Fruit fly (Drosophila melanogaster) whole organism, embryonic: Measurements from ENCODE around the gene jdp.

ENCODE experiments used
- ATbp ChIP-seq: fragments of 200-800 bp; sonication (Bioruptor generic); optimal IDR thresholded peaks from 2 replicates; lab custom pipeline; 2017; ENCODE audit warnings: missing biosample characterization, mild to moderate bottlenecking, missing genetic modification characterization, missing genetic modification reagents
- Blimp-1 ChIP-seq: fragments of 200-800 bp; sonication (Bioruptor generic); optimal IDR thresholded peaks from 3 replicates; lab custom pipeline; 2018; ENCODE audit warnings: missing biosample characterization, missing genetic modification characterization, mild to moderate bottlenecking, moderate library complexity, missing genetic modification reagents
- CG10274 ChIP-seq: fragments of 200-800 bp; sonication (Bioruptor generic); optimal IDR thresholded peaks from 3 replicates; lab custom pipeline; 2017; ENCODE audit warnings: missing biosample characterization, mild to moderate bottlenecking, missing genetic modification characterization
- CG10321 ChIP-seq: fragments of 200-800 bp; sonication (Bioruptor generic); IDR thresholded peaks from 2 replicates; pipeline ENCODE4 v1.3.6; 2022; ENCODE audit warnings: missing biosample characterization, missing genetic modification characterization
- CG10565 ChIP-seq: fragments of 200-800 bp; sonication (Bioruptor generic); optimal IDR thresholded peaks from 3 replicates; lab custom pipeline; 2016; ENCODE audit warnings: missing biosample characterization, mild to moderate bottlenecking, missing genetic modification characterization
- CG12299 ChIP-seq: fragments of 200-800 bp; sonication (Bioruptor generic); optimal IDR thresholded peaks from 2 replicates; lab custom pipeline; 2018; ENCODE audit warnings: missing biosample characterization, mild to moderate bottlenecking, missing genetic modification characterization
- CG1233 ChIP-seq: fragments of 200-800 bp; sonication (Bioruptor generic); optimal IDR thresholded peaks from 4 replicates; lab custom pipeline; 2018; ENCODE audit warnings: missing biosample characterization, mild to moderate bottlenecking, missing genetic modification characterization
- CG12769 ChIP-seq: fragments of 200-800 bp; sonication (Bioruptor generic); optimal IDR thresholded peaks from 2 replicates; lab custom pipeline; 2019; ENCODE audit warnings: missing biosample characterization, mild to moderate bottlenecking, missing genetic modification characterization, moderate library complexity
- CG15073 ChIP-seq: fragments of 200-800 bp; sonication (Bioruptor generic); optimal IDR thresholded peaks from 2 replicates; lab custom pipeline; 2016; ENCODE audit warnings: missing biosample characterization, missing genetic modification characterization
- CG16863 ChIP-seq: fragments of 200-800 bp; sonication (Bioruptor generic); optimal IDR thresholded peaks from 3 replicates; lab custom pipeline; 2016; ENCODE audit warnings: missing biosample characterization, missing genetic modification characterization
- CG17912 ChIP-seq: fragments of 200-800 bp; sonication (Bioruptor generic); optimal IDR thresholded peaks from 2 replicates; lab custom pipeline; 2018; ENCODE audit warnings: missing biosample characterization, mild to moderate bottlenecking, missing genetic modification characterization
- CG2116 ChIP-seq: fragments of 200-800 bp; sonication (Bioruptor generic); optimal IDR thresholded peaks from 3 replicates; lab custom pipeline; 2018; ENCODE audit warnings: missing biosample characterization, mild to moderate bottlenecking, missing genetic modification characterization
- CG2120 ChIP-seq: fragments of 200-800 bp; sonication (Bioruptor generic); optimal IDR thresholded peaks from 3 replicates; lab custom pipeline; 2016; ENCODE audit warnings: missing biosample characterization, missing genetic modification characterization
- CG2199 ChIP-seq: fragments of 200-800 bp; sonication (Bioruptor generic); IDR thresholded peaks from 3 replicates; pipeline ENCODE4 v1.3.6; 2022; ENCODE audit warnings: missing biosample characterization, missing genetic modification characterization
- CG2678 ChIP-seq: fragments of 200-800 bp; sonication (Bioruptor generic); optimal IDR thresholded peaks from 3 replicates; lab custom pipeline; 2019; ENCODE audit warnings: missing biosample characterization, mild to moderate bottlenecking, missing genetic modification characterization, moderate library complexity
- CG31224 ChIP-seq: fragments of 200-800 bp; sonication (Bioruptor generic); IDR thresholded peaks from 2 replicates; pipeline ENCODE4 v1.3.6; 2022; ENCODE audit warnings: missing biosample characterization, missing genetic modification characterization
- CG4360 ChIP-seq: fragments of 200-800 bp; sonication (Bioruptor generic); IDR thresholded peaks from 2 replicates; pipeline ENCODE4 v1.3.6; 2022; ENCODE audit warnings: missing biosample characterization, missing genetic modification characterization
- CG7963 ChIP-seq: fragments of 200-800 bp; sonication (Bioruptor generic); IDR thresholded peaks from 3 replicates; pipeline ENCODE4 v1.3.6; 2022; ENCODE audit warnings: missing biosample characterization, missing genetic modification characterization; ENCODE audit not compliant: partially characterized antibody
- CG7987 ChIP-seq: fragments of 200-800 bp; sonication (Bioruptor generic); optimal IDR thresholded peaks from 2 replicates; lab custom pipeline; 2018; ENCODE audit warnings: missing biosample characterization, mild to moderate bottlenecking, missing genetic modification characterization, moderate library complexity
- CG8089 ChIP-seq: fragments of 200-800 bp; sonication (Bioruptor generic); optimal IDR thresholded peaks from 3 replicates; lab custom pipeline; 2016; ENCODE audit warnings: missing biosample characterization, missing genetic modification characterization
- CG8281 ChIP-seq: fragments of 200-800 bp; sonication (Bioruptor generic); optimal IDR thresholded peaks from 2 replicates; lab custom pipeline; 2018; ENCODE audit warnings: missing biosample characterization, mild to moderate bottlenecking, missing genetic modification characterization, moderate library complexity
- Doc3 ChIP-seq: fragments of 200-800 bp; sonication (Bioruptor generic); IDR thresholded peaks from 3 replicates; pipeline ENCODE4 v1.3.6; 2022; ENCODE audit warnings: missing biosample characterization, missing genetic modification characterization; ENCODE audit not compliant: partially characterized antibody
- Elba2 ChIP-seq: fragments of 200-800 bp; sonication (Bioruptor generic); optimal IDR thresholded peaks from 3 replicates; lab custom pipeline; 2016; ENCODE audit warnings: missing biosample characterization, missing genetic modification characterization
- H15 ChIP-seq: fragments of 200-800 bp; sonication (Bioruptor generic); IDR thresholded peaks from 3 replicates; pipeline ENCODE4 v1.3.6; 2022; ENCODE audit warnings: missing biosample characterization, missing genetic modification characterization
- HLH4C ChIP-seq: fragments of 200-800 bp; sonication (Bioruptor generic); IDR thresholded peaks from 3 replicates; pipeline ENCODE4 v1.3.6; 2022; ENCODE audit warnings: missing biosample characterization, missing genetic modification characterization; ENCODE audit not compliant: partially characterized antibody
- HLHmδ ChIP-seq: fragments of 200-800 bp; sonication (Bioruptor generic); optimal IDR thresholded peaks from 2 replicates; lab custom pipeline; 2018; ENCODE audit warnings: missing biosample characterization, mild to moderate bottlenecking, missing genetic modification characterization, moderate library complexity
- HmgZ ChIP-seq: fragments of 200-800 bp; sonication (Bioruptor generic); optimal IDR thresholded peaks from 2 replicates; lab custom pipeline; 2018; ENCODE audit warnings: missing biosample characterization, mild to moderate bottlenecking, missing genetic modification characterization
- Lpt ChIP-seq: fragments of >200 bp; optimal IDR thresholded peaks from 2 replicates; lab custom pipeline; 2018; ENCODE audit warnings: missing biosample characterization, missing genetic modification characterization
- Neu2 ChIP-seq: fragments of 200-800 bp; sonication (Bioruptor generic); optimal IDR thresholded peaks from 3 replicates; lab custom pipeline; 2016; ENCODE audit warnings: missing biosample characterization, missing genetic modification characterization, borderline replicate concordance
- Rfx ChIP-seq: fragments of 200-800 bp; sonication (Bioruptor generic); IDR thresholded peaks from 2 replicates; pipeline ENCODE4 v1.3.6; 2022; ENCODE audit warnings: missing biosample characterization, missing genetic modification characterization
- Scr ChIP-seq: fragments of 200-800 bp; sonication (Bioruptor generic); IDR thresholded peaks from 2 replicates; pipeline ENCODE4 v1.3.6; 2022; ENCODE audit warnings: missing biosample characterization, missing genetic modification characterization; ENCODE audit not compliant: partially characterized antibody
- ap ChIP-seq: fragments of 200-800 bp; sonication (Bioruptor generic); IDR thresholded peaks from 2 replicates; pipeline ENCODE4 v1.3.6; 2022; ENCODE audit warnings: missing biosample characterization, missing genetic modification characterization
- cg ChIP-seq: fragments of 200-800 bp; sonication (Bioruptor generic); optimal IDR thresholded peaks from 3 replicates; lab custom pipeline; 2019; ENCODE audit warnings: missing biosample characterization, mild to moderate bottlenecking, missing genetic modification characterization, moderate library complexity
- corto ChIP-seq: fragments of 200-800 bp; sonication (Bioruptor generic); optimal IDR thresholded peaks from 2 replicates; lab custom pipeline; 2016; ENCODE audit warnings: missing biosample characterization, mild to moderate bottlenecking, missing genetic modification characterization, moderate library complexity
- crol ChIP-seq: fragments of 200-800 bp; sonication (Bioruptor generic); IDR thresholded peaks from 2 replicates; pipeline ENCODE4 v1.3.6; 2022; ENCODE audit warnings: missing biosample characterization, missing genetic modification characterization
- dm ChIP-seq: fragments of 200-800 bp; sonication (Bioruptor generic); optimal IDR thresholded peaks from 3 replicates; lab custom pipeline; 2016; ENCODE audit warnings: missing biosample characterization, missing genetic modification characterization
- dpn ChIP-seq, 2 experiments: fragments of 200-800 bp; sonication (Bioruptor generic); optimal IDR thresholded peaks; 3 replicates each; lab custom pipeline; 2016; ENCODE audit warnings: missing biosample characterization in 2 of 2, missing genetic modification characterization in 2 of 2
- esg ChIP-seq: fragments of 200-800 bp; sonication (Bioruptor generic); conservative IDR thresholded peaks from 2 replicates; pipeline ENCODE4 v1.3.6; 2022; ENCODE audit warnings: missing biosample characterization, missing genetic modification characterization
- grau ChIP-seq: fragments of 200-800 bp; optimal IDR thresholded peaks from 3 replicates; lab custom pipeline; 2019; ENCODE audit warnings: missing biosample characterization, mild to moderate bottlenecking, missing genetic modification characterization, moderate library complexity
- hbn ChIP-seq: fragments of 200-800 bp; sonication (Bioruptor generic); IDR thresholded peaks from 2 replicates; pipeline ENCODE4 v1.3.6; 2022; ENCODE audit warnings: missing biosample characterization, missing genetic modification characterization; ENCODE audit not compliant: partially characterized antibody
- hth ChIP-seq: fragments of >200 bp; optimal IDR thresholded peaks from 2 replicates; lab custom pipeline; 2017; ENCODE audit warnings: inconsistent platforms
- kay ChIP-seq: fragments of 200-800 bp; sonication (Bioruptor generic); optimal IDR thresholded peaks from 2 replicates; lab custom pipeline; 2016; ENCODE audit warnings: missing biosample characterization, missing genetic modification characterization
- maf-S ChIP-seq: fragments of 200-800 bp; sonication (Bioruptor generic); optimal IDR thresholded peaks from 2 replicates; lab custom pipeline; 2016; ENCODE audit warnings: missing biosample characterization, missing genetic modification characterization
- pan ChIP-seq, 4 experiments: fragments of >200 bp in 3 of 4; fragments of 200-800 bp in 1 of 4; sonication (Bioruptor generic) in 1 of 4; optimal IDR thresholded peaks in 3 of 4; IDR thresholded peaks in 1 of 4; 2 replicates each; pipeline versions ENCODE4 v1.3.6 to Lab custom; 2017 to 2022; ENCODE audit warnings: missing biosample characterization in 2 of 4, missing genetic modification characterization in 2 of 4, mixed read lengths in 1 of 4
- rib ChIP-seq: fragments of 200-800 bp; sonication (Bioruptor generic); IDR thresholded peaks from 2 replicates; pipeline ENCODE4 v1.3.6; 2022; ENCODE audit warnings: missing biosample characterization, missing genetic modification characterization
- salm ChIP-seq: fragments of 200-800 bp; sonication (Bioruptor generic); optimal IDR thresholded peaks from 2 replicates; lab custom pipeline; 2018; ENCODE audit warnings: missing biosample characterization, mild to moderate bottlenecking, missing genetic modification characterization
- slou ChIP-seq: fragments of 200-800 bp; sonication (Bioruptor generic); optimal IDR thresholded peaks from 3 replicates; lab custom pipeline; 2016; ENCODE audit warnings: missing biosample characterization, missing genetic modification characterization
- tna ChIP-seq: fragments of 200-800 bp; sonication (Bioruptor generic); IDR thresholded peaks from 2 replicates; pipeline ENCODE4 v1.3.6; 2022; ENCODE audit warnings: missing biosample characterization, missing genetic modification characterization; ENCODE audit not compliant: partially characterized antibody
- trh ChIP-seq: fragments of 200-800 bp; sonication (Bioruptor generic); optimal IDR thresholded peaks from 2 replicates; lab custom pipeline; 2016; ENCODE audit warnings: missing biosample characterization, missing genetic modification characterization
- wek ChIP-seq: fragments of 200-800 bp; sonication (Bioruptor generic); optimal IDR thresholded peaks from 3 replicates; lab custom pipeline; 2018; ENCODE audit warnings: missing biosample characterization, mild to moderate bottlenecking, missing genetic modification characterization, moderate library complexity

Gene jdp

DNA sequence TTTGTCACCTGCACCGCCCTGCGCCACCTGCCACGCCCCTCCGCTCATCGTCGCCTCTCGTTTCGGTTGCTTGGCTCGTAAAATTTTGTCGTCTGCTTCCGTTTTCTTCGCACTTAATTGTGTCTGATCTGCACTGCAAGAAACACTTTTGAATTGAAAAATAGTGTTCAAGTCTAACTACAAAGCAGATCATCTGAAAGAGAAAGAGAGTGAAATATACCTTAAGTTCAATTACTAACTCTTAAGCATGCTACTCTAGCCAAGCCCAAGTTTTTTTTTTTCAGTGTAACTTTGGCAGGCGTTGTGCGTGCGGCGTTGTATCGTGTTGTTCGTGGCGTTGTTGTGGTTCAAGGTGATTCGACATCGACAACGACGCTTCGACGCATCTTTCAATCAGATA lies 13.4 kb upstream of the jdp start (continued):
- peak; percentile 92 for TF ChIP-seq HmgZ
- peak; percentile 77 for TF ChIP-seq wek (GFP tag; lab: Kevin White, UChicago)
- no peak for TF ChIP-seq tna (GFP tag; lab: Robert Waterston, UW)
- TF ChIP-seq CG16863: peak; percentile 92
- TF ChIP-seq CG31224 (GFP tag; lab: Robert Waterston, UW): peak; percentile 89
- TF ChIP-seq slou (GFP tag; lab: Kevin White, UChicago): peak; percentile 85
- no peak for TF ChIP-seq Lpt (GFP tag; lab: Kevin White, UChicago)
- TF ChIP-seq CG8281 (tag; lab: Kevin White, UChicago): peak; percentile 70
- peak; percentile 95 for TF ChIP-seq CG2120 (GFP tag; lab: Kevin White, UChicago)
- TF ChIP-seq CG10274 (GFP tag; lab: Kevin White, UChicago): peak; percentile 82
- TF ChIP-seq Rfx (GFP tag; lab: Robert Waterston, UW): peak; percentile 96
- peak; percentile 58 for TF ChIP-seq CG2116 (GFP tag; lab: Kevin White, UChicago)
- peak; percentile 93 for TF ChIP-seq esg
- peak; percentile 52 for TF ChIP-seq CG10565
- peak; percentile 69 for TF ChIP-seq trh
- peak; percentile 16 for TF ChIP-seq Neu2
- peak; percentile 71; the same call in 1 of the 2 replicates for TF ChIP-seq CG10321
- TF ChIP-seq Scr: no peak
- TF ChIP-seq CG4360 (GFP tag; lab: Robert Waterston, UW): peak; percentile 66
- TF ChIP-seq hth (lab: Kevin White, UChicago): no peak
- TF ChIP-seq cg (GFP tag; lab: Kevin White, UChicago): no peak
- TF ChIP-seq dm (GFP tag; lab: Kevin White, UChicago): peak; percentile 82
- TF ChIP-seq Doc3: no peak
- peak; percentile 91 for TF ChIP-seq CG8089 (GFP tag; lab: Kevin White, UChicago)
- TF ChIP-seq ATbp (GFP tag; lab: Kevin White, UChicago): peak; percentile 92
- TF ChIP-seq kay (GFP tag; lab: Kevin White, UChicago): peak; percentile 80
- TF ChIP-seq HLHmδ (GFP tag; lab: Kevin White, UChicago): no peak
- peak; percentile 86 for TF ChIP-seq CG7987 (GFP tag; lab: Kevin White, UChicago)
- peak; percentile 81 for TF ChIP-seq CG17912 (GFP tag; lab: Kevin White, UChicago)
- peak; percentile 39 for TF ChIP-seq CG15073 (GFP tag; lab: Kevin White, UChicago)
- TF ChIP-seq CG1233: peak; percentile 87
- peak; percentile 90 for TF ChIP-seq ap (GFP tag; lab: Robert Waterston, UW)
- TF ChIP-seq corto (GFP tag; lab: Kevin White, UChicago): no peak
- TF ChIP-seq salm: peak; percentile 85
- no peak for TF ChIP-seq HLH4C
- TF ChIP-seq hbn (GFP tag; lab: Robert Waterston, UW): no peak
- TF ChIP-seq CG2678: peak; percentile 95
- TF ChIP-seq dpn (GFP tag; optimal IDR thresholded peaks at IDR 0.05; lab: Kevin White, UChicago): peak; percentile 93 to 95
- peak; percentile 93 for TF ChIP-seq maf-S (GFP tag; lab: Kevin White, UChicago)
- no peak for TF ChIP-seq Elba2 (GFP tag; lab: Kevin White, UChicago)
- TF ChIP-seq crol: 0 out of 2 replicates have a peak, but pooled peaks have one; percentile 17
- peak; percentile 88 for TF ChIP-seq grau (tag; lab: Kevin White, UChicago)
- peak; percentile 89 for TF ChIP-seq CG12299 (tag; lab: Kevin White, UChicago)
- TF ChIP-seq CG12769 (tag; lab: Kevin White, UChicago): peak; percentile 88
- peak; percentile 89 for TF ChIP-seq Blimp-1
- no peak for TF ChIP-seq CG7963
- TF ChIP-seq rib (GFP tag; lab: Robert Waterston, UW): peak; percentile 91
- TF ChIP-seq pan (optimal IDR thresholded peaks at IDR 0.05; lab: Kevin White, UChicago): no peak
- peak in 1 of 2 experiments; percentile 94 for TF ChIP-seq pan (GFP tag; optimal IDR thresholded peaks at IDR 0.05 in 1 of 2, IDR thresholded peaks at IDR 0.05 in 1 of 2)
- peak; percentile 91 for TF ChIP-seq H15 (GFP tag; lab: Robert Waterston, UW)
- peak; percentile 82; the same call in 2 of the 3 replicates for TF ChIP-seq CG2199
